Worm (Caenorhabditis elegans) whole organism, L3 larva: ENCODE data around the gene pqn-67.

Source experiments
- ceh-16 ChIP-seq: sonication (generic microtip); optimal IDR thresholded peaks from 2 replicates; lab custom pipeline; 2017; ENCODE audit warnings: missing biosample characterization, missing genetic modification characterization
- ceh-9 ChIP-seq: sonication (generic microtip); optimal IDR thresholded peaks from 2 replicates; lab custom pipeline; 2018; ENCODE audit warnings: missing biosample characterization, missing genetic modification characterization
- lin-15B ChIP-seq: fragments of 150-350 bp; optimal IDR thresholded peaks from 2 replicates; lab custom pipeline; 2014; ENCODE audit warnings: missing biosample characterization, missing genetic modification characterization
- pha-4 ChIP-seq: fragments of 150-350 bp; optimal IDR thresholded peaks from 2 replicates; lab custom pipeline; 2014; ENCODE audit warnings: missing biosample characterization, missing genetic modification reagents, missing genetic modification characterization
- pqm-1 ChIP-seq: fragments of 150-350 bp; optimal IDR thresholded peaks from 2 replicates; lab custom pipeline; 2017; ENCODE audit warnings: missing biosample characterization, missing genetic modification characterization, inconsistent platforms
- snpc-4 ChIP-seq: fragments of 150-350 bp; optimal IDR thresholded peaks from 2 replicates; lab custom pipeline; 2014; ENCODE audit warnings: missing biosample characterization, missing genetic modification characterization
- unc-39 ChIP-seq: sonication (generic microtip); optimal IDR thresholded peaks from 4 replicates; lab custom pipeline; 2017; ENCODE audit warnings: missing biosample characterization, missing genetic modification characterization

- TF ChIP-seq unc-39 (tag; lab: Kevin White, UChicago) = no peak
- no peak for TF ChIP-seq snpc-4 (tag; lab: Kevin White, UChicago)
- no peak for TF ChIP-seq ceh-9 (tag; lab: Kevin White, UChicago)
- TF ChIP-seq pqm-1 = no peak
- TF ChIP-seq lin-15B (tag; lab: Kevin White, UChicago) = no peak
- no peak for TF ChIP-seq pha-4 (tag; lab: Kevin White, UChicago)
- TF ChIP-seq ceh-16 (tag; lab: Kevin White, UChicago) = no peak
Observed at ce11 chrV:12974047-12974446, 49.8 kb downstream of the pqn-67 start.
